Worm (Caenorhabditis elegans) whole organism, late embryonic: ENCODE data around the gene F56D2.2.

ENCODE experiments used
- ama-1 ChIP-seq: fragments of 150-350 bp; optimal IDR thresholded peaks from 2 replicates; lab custom pipeline; 2014
- dmd-4 ChIP-seq: sonication (generic microtip); optimal IDR thresholded peaks from 2 replicates; lab custom pipeline; 2016; ENCODE audit warnings: borderline replicate concordance, missing genetic modification characterization, missing compliant biosample characterization
- hlh-15 ChIP-seq: sonication (generic microtip); optimal IDR thresholded peaks from 2 replicates; lab custom pipeline; 2016; ENCODE audit warnings: missing genetic modification characterization, missing compliant biosample characterization
- lim-6 ChIP-seq: sonication (generic microtip); optimal IDR thresholded peaks from 2 replicates; lab custom pipeline; 2016; ENCODE audit warnings: missing genetic modification characterization, missing compliant biosample characterization
- nhr-11 ChIP-seq: fragments of 150-350 bp; optimal IDR thresholded peaks from 2 replicates; lab custom pipeline; 2014; ENCODE audit warnings: missing biosample characterization, missing genetic modification characterization
- pha-2 ChIP-seq: sonication (generic microtip); optimal IDR thresholded peaks from 2 replicates; lab custom pipeline; 2017; ENCODE audit warnings: mild to moderate bottlenecking, missing genetic modification characterization, missing compliant biosample characterization
- unc-55 ChIP-seq: sonication (generic microtip); optimal IDR thresholded peaks from 2 replicates; lab custom pipeline; 2017; ENCODE audit warnings: missing biosample characterization, missing genetic modification reagents, missing genetic modification characterization

DNA sequence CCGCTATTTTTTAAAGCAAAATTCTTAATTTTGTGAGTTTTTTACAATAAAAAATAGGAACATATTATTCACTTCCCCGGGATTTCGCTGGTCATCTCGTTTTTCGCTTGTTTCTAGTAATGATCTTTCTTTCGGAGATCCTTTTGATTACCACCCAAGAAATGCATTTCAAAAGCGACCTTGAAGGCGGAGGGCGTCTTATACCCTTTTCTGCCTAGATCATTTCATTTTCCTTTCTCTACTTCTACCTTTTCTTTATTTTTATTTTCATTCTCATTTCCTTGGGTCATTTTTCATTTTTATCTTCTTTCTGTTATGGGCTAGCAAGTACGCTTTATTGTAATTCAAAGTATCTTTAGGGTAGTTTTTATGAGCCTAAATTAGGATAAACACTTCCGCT lies 33.1 kb downstream of the F56D2.2 start:
- TF ChIP-seq nhr-11 (tag; lab: Kevin White, UChicago) (no peak), lim-6 (no peak), unc-55 (GFP tag; lab: Kevin White, UChicago) (no peak), pha-2 (no peak), hlh-15 (tag; lab: Kevin White, UChicago) (no peak), ama-1 (lab: Kevin White, UChicago) (no peak), dmd-4 (tag; lab: Kevin White, UChicago) (no peak)
